Fruit fly (Drosophila melanogaster) whole organism, embryonic: ENCODE measurements around the gene Miga.

Experiments used
- Awh ChIP-seq: fragments of 200-800 bp; sonication (Bioruptor generic); IDR thresholded peaks from 2 replicates; pipeline ENCODE4, ENCODE4 v1.3.6; 2022; ENCODE audit warnings: missing biosample characterization, missing genetic modification characterization
- CG10147 ChIP-seq: fragments of 200-800 bp; sonication (Bioruptor generic); optimal IDR thresholded peaks from 2 replicates; lab custom pipeline; 2019; ENCODE audit warnings: missing biosample characterization, mild to moderate bottlenecking, missing genetic modification characterization, moderate library complexity
- CG10431 ChIP-seq: fragments of 200-800 bp; sonication (Bioruptor generic); optimal IDR thresholded peaks from 3 replicates; lab custom pipeline; 2018; ENCODE audit warnings: missing biosample characterization, mild to moderate bottlenecking, missing genetic modification characterization
- CG10462 ChIP-seq: fragments of 200-800 bp; sonication (Bioruptor generic); optimal IDR thresholded peaks from 2 replicates; lab custom pipeline; 2016; ENCODE audit warnings: missing biosample characterization, missing genetic modification characterization
- CG10565 ChIP-seq: fragments of 200-800 bp; sonication (Bioruptor generic); optimal IDR thresholded peaks from 3 replicates; lab custom pipeline; 2016; ENCODE audit warnings: missing biosample characterization, mild to moderate bottlenecking, missing genetic modification characterization
- CG14050 ChIP-seq: fragments of 200-800 bp; sonication (Bioruptor generic); IDR thresholded peaks from 3 replicates; pipeline ENCODE4 v1.3.6; 2022; ENCODE audit warnings: missing biosample characterization, missing genetic modification characterization
- CG15011 ChIP-seq: fragments of 200-800 bp; sonication (Bioruptor generic); optimal IDR thresholded peaks from 3 replicates; lab custom pipeline; 2018; ENCODE audit warnings: missing biosample characterization, mild to moderate bottlenecking, missing genetic modification characterization
- CG15479 ChIP-seq: fragments of 200-800 bp; sonication (Bioruptor generic); optimal IDR thresholded peaks from 3 replicates; lab custom pipeline; 2019; ENCODE audit warnings: missing biosample characterization, mild to moderate bottlenecking, missing genetic modification characterization, moderate library complexity
- CG15601 ChIP-seq: fragments of 200-800 bp; sonication (Bioruptor generic); optimal IDR thresholded peaks from 3 replicates; lab custom pipeline; 2019; ENCODE audit warnings: missing biosample characterization, mild to moderate bottlenecking, missing genetic modification characterization, moderate library complexity
- CG1647 ChIP-seq: fragments of 200-800 bp; sonication (Bioruptor generic); optimal IDR thresholded peaks from 3 replicates; lab custom pipeline; 2016; ENCODE audit warnings: missing biosample characterization, missing genetic modification characterization
- CG33213 ChIP-seq: fragments of 200-800 bp; sonication (Bioruptor generic); optimal IDR thresholded peaks from 3 replicates; lab custom pipeline; 2016; ENCODE audit warnings: missing biosample characterization, missing genetic modification characterization
- CG4360 ChIP-seq: fragments of 200-800 bp; sonication (Bioruptor generic); IDR thresholded peaks from 2 replicates; pipeline ENCODE4 v1.3.6; 2022; ENCODE audit warnings: missing biosample characterization, missing genetic modification characterization
- CG4730 ChIP-seq: fragments of 200-800 bp; sonication (Bioruptor generic); IDR thresholded peaks from 2 replicates; pipeline ENCODE4 v1.3.6; 2022; ENCODE audit warnings: missing biosample characterization, missing genetic modification characterization
- CG5180 ChIP-seq: fragments of 200-800 bp; sonication (Bioruptor generic); optimal IDR thresholded peaks from 3 replicates; lab custom pipeline; 2017; ENCODE audit warnings: missing biosample characterization, missing genetic modification characterization, mild to moderate bottlenecking, moderate library complexity, missing genetic modification reagents
- CG6254 ChIP-seq: fragments of 200-800 bp; sonication (Bioruptor generic); optimal IDR thresholded peaks from 3 replicates; lab custom pipeline; 2017; ENCODE audit warnings: mild to moderate bottlenecking, missing biosample characterization, missing genetic modification reagents, missing genetic modification characterization
- CG7372 ChIP-seq: fragments of 200-800 bp; sonication (Bioruptor generic); IDR thresholded peaks from 2 replicates; pipeline ENCODE4 v1.3.6; 2022; ENCODE audit warnings: missing biosample characterization, missing genetic modification characterization
- CG7745 ChIP-seq: fragments of 200-800 bp; sonication (Bioruptor generic); optimal IDR thresholded peaks from 2 replicates; lab custom pipeline; 2018; ENCODE audit warnings: missing biosample characterization, mild to moderate bottlenecking, missing genetic modification characterization, moderate library complexity
- CG8359 ChIP-seq: fragments of 200-800 bp; sonication (Bioruptor generic); optimal IDR thresholded peaks from 2 replicates; lab custom pipeline; 2017; ENCODE audit warnings: missing biosample characterization, mild to moderate bottlenecking, missing genetic modification characterization, borderline replicate concordance
- CG8924 ChIP-seq: fragments of 200-800 bp; optimal IDR thresholded peaks from 3 replicates; lab custom pipeline; 2019; ENCODE audit warnings: missing biosample characterization, mild to moderate bottlenecking, missing genetic modification characterization, moderate library complexity
- Dek ChIP-seq: fragments of 200-800 bp; sonication (Bioruptor generic); optimal IDR thresholded peaks from 3 replicates; lab custom pipeline; 2019; ENCODE audit warnings: missing biosample characterization, mild to moderate bottlenecking, missing genetic modification characterization, moderate library complexity
- Drgx ChIP-seq: fragments of 200-800 bp; sonication (Bioruptor generic); IDR thresholded peaks from 2 replicates; pipeline ENCODE4 v1.3.6; 2022; ENCODE audit warnings: missing biosample characterization, missing genetic modification characterization
- Fer1 ChIP-seq: fragments of 200-800 bp; sonication (Bioruptor generic); optimal IDR thresholded peaks from 2 replicates; lab custom pipeline; 2017; ENCODE audit warnings: missing biosample characterization, mild to moderate bottlenecking, missing genetic modification characterization
- H15 ChIP-seq: fragments of 200-800 bp; sonication (Bioruptor generic); IDR thresholded peaks from 3 replicates; pipeline ENCODE4 v1.3.6; 2022; ENCODE audit warnings: missing biosample characterization, missing genetic modification characterization
- HLHmδ ChIP-seq: fragments of 200-800 bp; sonication (Bioruptor generic); optimal IDR thresholded peaks from 2 replicates; lab custom pipeline; 2018; ENCODE audit warnings: missing biosample characterization, mild to moderate bottlenecking, missing genetic modification characterization, moderate library complexity
- Hmx ChIP-seq: fragments of 200-800 bp; sonication (Bioruptor generic); optimal IDR thresholded peaks from 2 replicates; lab custom pipeline; 2016; ENCODE audit warnings: missing biosample characterization, missing genetic modification characterization
- Kr ChIP-seq: fragments of 200-800 bp; sonication (Bioruptor generic); optimal IDR thresholded peaks from 2 replicates; lab custom pipeline; 2017; ENCODE audit warnings: missing biosample characterization, mild to moderate bottlenecking, missing genetic modification characterization
- MBD-R2 ChIP-seq: fragments of 200-800 bp; sonication (Bioruptor generic); IDR thresholded peaks from 2 replicates; pipeline ENCODE4 v1.3.6; 2022; ENCODE audit warnings: missing biosample characterization, missing genetic modification characterization
- Meics ChIP-seq: fragments of 200-800 bp; sonication (Bioruptor generic); optimal IDR thresholded peaks from 2 replicates; lab custom pipeline; 2017; ENCODE audit warnings: missing biosample characterization, mild to moderate bottlenecking, missing genetic modification characterization
- NC2α ChIP-seq: fragments of 200-800 bp; sonication (Bioruptor generic); optimal IDR thresholded peaks from 2 replicates; lab custom pipeline; 2016; ENCODE audit warnings: missing biosample characterization, missing genetic modification characterization
- Nf-YA ChIP-seq: fragments of 200-800 bp; sonication (Bioruptor generic); IDR thresholded peaks from 2 replicates; pipeline ENCODE4 v1.3.6; 2022; ENCODE audit warnings: missing biosample characterization, missing genetic modification characterization
- Oaz ChIP-seq: fragments of 200-800 bp; sonication (Bioruptor generic); IDR thresholded peaks from 2 replicates; pipeline ENCODE4 v1.3.6; 2022; ENCODE audit warnings: missing biosample characterization, missing genetic modification characterization
- Sry-β ChIP-seq: fragments of 200-800 bp; sonication (Bioruptor generic); optimal IDR thresholded peaks from 2 replicates; lab custom pipeline; 2018; ENCODE audit warnings: missing biosample characterization, mild to moderate bottlenecking, missing genetic modification characterization, moderate library complexity
- Trl ChIP-seq, 3 experiments: fragments of >200 bp in 2 of 3; fragments of 200-800 bp in 1 of 3; sonication (Bioruptor generic) in 1 of 3; optimal IDR thresholded peaks; 2 replicates in 1 of 3; 3 replicates in 2 of 3; lab custom pipeline; 2016 to 2017; ENCODE audit warnings: missing biosample characterization in 1 of 3, missing genetic modification characterization in 1 of 3
- ac ChIP-seq: fragments of 200-800 bp; sonication (Bioruptor generic); optimal IDR thresholded peaks from 3 replicates; lab custom pipeline; 2017; ENCODE audit warnings: missing biosample characterization, mild to moderate bottlenecking, missing genetic modification characterization
- bsh ChIP-seq, 2 experiments: fragments of 200-800 bp; sonication (Bioruptor generic); optimal IDR thresholded peaks; 2 replicates each; lab custom pipeline; 2017 to 2018; ENCODE audit warnings: mild to moderate bottlenecking in 2 of 2, missing biosample characterization in 2 of 2, missing genetic modification characterization in 2 of 2, moderate library complexity in 1 of 2
- btn ChIP-seq: fragments of 200-800 bp; sonication (Bioruptor generic); optimal IDR thresholded peaks from 2 replicates; lab custom pipeline; 2016; ENCODE audit warnings: missing biosample characterization, missing genetic modification characterization
- cad ChIP-seq: fragments of >200 bp; optimal IDR thresholded peaks from 2 replicates; lab custom pipeline; 2017; ENCODE audit warnings: missing biosample characterization, missing genetic modification characterization
- cato ChIP-seq: fragments of 200-800 bp; sonication (Bioruptor generic); optimal IDR thresholded peaks from 2 replicates; lab custom pipeline; 2016; ENCODE audit warnings: missing biosample characterization, missing genetic modification characterization, borderline replicate concordance
- fd3F ChIP-seq: fragments of 200-800 bp; sonication (Bioruptor generic); optimal IDR thresholded peaks from 2 replicates; lab custom pipeline; 2018; ENCODE audit warnings: missing biosample characterization, mild to moderate bottlenecking, missing genetic modification characterization, moderate library complexity
- gfzf ChIP-seq: fragments of 200-800 bp; sonication (Bioruptor generic); optimal IDR thresholded peaks from 2 replicates; lab custom pipeline; 2016; ENCODE audit warnings: missing biosample characterization, mild to moderate bottlenecking, missing genetic modification characterization, moderate library complexity
- grau ChIP-seq: fragments of 200-800 bp; optimal IDR thresholded peaks from 3 replicates; lab custom pipeline; 2019; ENCODE audit warnings: missing biosample characterization, mild to moderate bottlenecking, missing genetic modification characterization, moderate library complexity
- her ChIP-seq: fragments of 200-800 bp; sonication (Bioruptor generic); optimal IDR thresholded peaks from 2 replicates; lab custom pipeline; 2016; ENCODE audit warnings: missing biosample characterization, missing genetic modification characterization
- kah ChIP-seq: fragments of 200-800 bp; sonication (Bioruptor generic); optimal IDR thresholded peaks from 2 replicates; lab custom pipeline; 2018; ENCODE audit warnings: missing biosample characterization, mild to moderate bottlenecking, missing genetic modification characterization
- maf-S ChIP-seq: fragments of 200-800 bp; sonication (Bioruptor generic); optimal IDR thresholded peaks from 2 replicates; lab custom pipeline; 2016; ENCODE audit warnings: missing biosample characterization, missing genetic modification characterization
- nerfin-1 ChIP-seq: fragments of 200-800 bp; sonication (Bioruptor generic); optimal IDR thresholded peaks from 3 replicates; lab custom pipeline; 2019; ENCODE audit warnings: missing biosample characterization, mild to moderate bottlenecking, missing genetic modification characterization, moderate library complexity
- org-1 ChIP-seq: fragments of 200-800 bp; sonication (Bioruptor generic); optimal IDR thresholded peaks from 2 replicates; lab custom pipeline; 2017; ENCODE audit warnings: missing biosample characterization, missing genetic modification characterization
- pros ChIP-seq: fragments of 200-800 bp; sonication (Bioruptor generic); optimal IDR thresholded peaks from 3 replicates; lab custom pipeline; 2019; ENCODE audit warnings: missing biosample characterization, mild to moderate bottlenecking, missing genetic modification characterization, moderate library complexity
- run ChIP-seq: fragments of 200-800 bp; sonication (Bioruptor generic); optimal IDR thresholded peaks from 3 replicates; lab custom pipeline; 2018; ENCODE audit warnings: missing biosample characterization, mild to moderate bottlenecking, missing genetic modification characterization
- sd ChIP-seq: fragments of 200-800 bp; sonication (Bioruptor generic); optimal IDR thresholded peaks from 3 replicates; lab custom pipeline; 2018; ENCODE audit warnings: missing biosample characterization, mild to moderate bottlenecking, missing genetic modification characterization, moderate library complexity
- seq ChIP-seq: fragments of 200-800 bp; sonication (Bioruptor generic); IDR thresholded peaks from 2 replicates; pipeline ENCODE4 v1.3.6; 2022; ENCODE audit warnings: missing biosample characterization, missing genetic modification characterization

The Miga gene

dm6 chrX:8420772-8421448, 16.7 kb downstream of the Miga start (continued):
- TF ChIP-seq org-1, result no peak
- no peak for TF ChIP-seq CG10147 (GFP tag; lab: Kevin White, UChicago)
- TF ChIP-seq pros (GFP tag; lab: Kevin White, UChicago), result peak; percentile 1
- TF ChIP-seq bsh (GFP tag; optimal IDR thresholded peaks at IDR 0.05; lab: Kevin White, UChicago), result peak in 1 of 2 experiments; percentile 74
- TF ChIP-seq cato (GFP tag; lab: Kevin White, UChicago), result no peak
- TF ChIP-seq nerfin-1, result peak; percentile 2
- no peak for TF ChIP-seq Dek (tag; lab: Kevin White, UChicago)
- no peak for TF ChIP-seq CG10431
- no peak for TF ChIP-seq CG15011 (GFP tag; lab: Kevin White, UChicago)
- no peak for TF ChIP-seq NC2α (GFP tag; lab: Kevin White, UChicago)
- no peak for TF ChIP-seq H15 (GFP tag; lab: Robert Waterston, UW)
- TF ChIP-seq Kr, result no peak
- TF ChIP-seq seq (GFP tag; lab: Robert Waterston, UW), result no peak
- no peak for TF ChIP-seq grau (tag; lab: Kevin White, UChicago)
- TF ChIP-seq CG14050, result no peak
- no peak for TF ChIP-seq CG7745
- TF ChIP-seq MBD-R2 (GFP tag; lab: Robert Waterston, UW), result 0 out of 2 replicates have a peak, but pooled peaks have one; percentile 22
- no peak for TF ChIP-seq fd3F
- TF ChIP-seq cad (GFP tag; lab: Kevin White, UChicago), result peak; percentile 44
- TF ChIP-seq CG1647 (GFP tag; lab: Kevin White, UChicago), result no peak
- TF ChIP-seq Drgx, result peak; percentile 60
- TF ChIP-seq Hmx (GFP tag; lab: Kevin White, UChicago), result no peak
- no peak for TF ChIP-seq Awh
- no peak for TF ChIP-seq run (tag; lab: Kevin White, UChicago)
- TF ChIP-seq CG4360 (GFP tag; lab: Robert Waterston, UW), result no peak
- no peak for TF ChIP-seq CG8924 (tag; lab: Kevin White, UChicago)
- TF ChIP-seq btn (GFP tag; lab: Kevin White, UChicago), result no peak
- no peak for TF ChIP-seq Meics (GFP tag; lab: Kevin White, UChicago)
- no peak for TF ChIP-seq CG10565
- peak; percentile 99 to 100 for TF ChIP-seq Trl (optimal IDR thresholded peaks at IDR 0.05; lab: Kevin White, UChicago)
- TF ChIP-seq Trl (GFP tag; optimal IDR thresholded peaks at IDR 0.05; lab: Kevin White, UChicago), result no peak
- TF ChIP-seq maf-S (GFP tag; lab: Kevin White, UChicago), result no peak

dm6 chrX:8419534-8419933, 18.1 kb downstream of the Miga start:
- TF ChIP-seq CG10462 (GFP tag; lab: Kevin White, UChicago) (no peak), Fer1 (no peak), CG33213 (GFP tag; lab: Kevin White, UChicago) (no peak), Awh (no peak), CG8359 (GFP tag; lab: Kevin White, UChicago) (no peak), sd (peak; percentile 25), Sry-β (GFP tag; lab: Kevin White, UChicago) (no peak), CG15479 (GFP tag; lab: Kevin White, UChicago) (peak; percentile 14), CG4730 (GFP tag; lab: Robert Waterston, UW) (no peak), CG5180 (GFP tag; lab: Kevin White, UChicago) (peak; percentile 66), CG6254 (no peak), gfzf (GFP tag; lab: Kevin White, UChicago) (peak; percentile 28), HLHmδ (GFP tag; lab: Kevin White, UChicago) (peak; percentile 72), her (GFP tag; lab: Kevin White, UChicago) (no peak), Oaz (GFP tag; lab: Robert Waterston, UW) (no peak), CG4360 (GFP tag; lab: Robert Waterston, UW) (peak; percentile 71), ac (GFP tag; lab: Kevin White, UChicago) (no peak), CG15601 (tag; lab: Kevin White, UChicago) (no peak), Nf-YA (GFP tag; lab: Robert Waterston, UW) (no peak), CG7372 (no peak), kah (GFP tag; lab: Kevin White, UChicago) (peak; percentile 4)
